Fruit fly (Drosophila melanogaster) whole organism, embryonic: ENCODE data around the gene CG1999.

ENCODE experiments used
- Atf6 ChIP-seq: fragments of 200-800 bp; sonication (Bioruptor generic); IDR thresholded peaks from 2 replicates; pipeline ENCODE4 v1.3.6; 2022; ENCODE audit warnings: missing biosample characterization, missing genetic modification characterization
- Bteb2 ChIP-seq: fragments of 200-800 bp; sonication (Bioruptor generic); optimal IDR thresholded peaks from 2 replicates; lab custom pipeline; 2016; ENCODE audit warnings: missing biosample characterization, missing genetic modification characterization
- CG11398 ChIP-seq: fragments of 200-800 bp; sonication (Bioruptor generic); optimal IDR thresholded peaks from 2 replicates; lab custom pipeline; 2016; ENCODE audit warnings: missing biosample characterization, missing genetic modification characterization
- CG11560 ChIP-seq: fragments of 200-800 bp; sonication (Bioruptor generic); IDR thresholded peaks from 3 replicates; pipeline ENCODE4 v1.3.6; 2022; ENCODE audit warnings: missing biosample characterization, missing genetic modification characterization
- CG11723 ChIP-seq: fragments of 200-800 bp; sonication (Bioruptor generic); optimal IDR thresholded peaks from 2 replicates; lab custom pipeline; 2017; ENCODE audit warnings: missing biosample characterization, mild to moderate bottlenecking, missing genetic modification characterization
- CG17829 ChIP-seq: fragments of 200-800 bp; optimal IDR thresholded peaks from 2 replicates; lab custom pipeline; 2019; ENCODE audit warnings: missing biosample characterization, mild to moderate bottlenecking, missing genetic modification characterization, moderate library complexity
- CG2678 ChIP-seq: fragments of 200-800 bp; sonication (Bioruptor generic); optimal IDR thresholded peaks from 3 replicates; lab custom pipeline; 2019; ENCODE audit warnings: missing biosample characterization, mild to moderate bottlenecking, missing genetic modification characterization, moderate library complexity
- CG30431 ChIP-seq: fragments of 200-800 bp; sonication (Bioruptor generic); optimal IDR thresholded peaks from 2 replicates; lab custom pipeline; 2017; ENCODE audit warnings: missing biosample characterization, missing genetic modification characterization
- CG31224 ChIP-seq: fragments of 200-800 bp; sonication (Bioruptor generic); IDR thresholded peaks from 2 replicates; pipeline ENCODE4 v1.3.6; 2022; ENCODE audit warnings: missing biosample characterization, missing genetic modification characterization
- CG31388 ChIP-seq: fragments of 200-800 bp; sonication (Bioruptor generic); optimal IDR thresholded peaks from 2 replicates; lab custom pipeline; 2016; ENCODE audit warnings: missing biosample characterization, missing genetic modification characterization
- CG34376 ChIP-seq: fragments of 200-800 bp; sonication (Bioruptor generic); optimal IDR thresholded peaks from 2 replicates; lab custom pipeline; 2018; ENCODE audit warnings: missing biosample characterization, mild to moderate bottlenecking, missing genetic modification characterization
- CG34422 ChIP-seq: fragments of 200-800 bp; sonication (Bioruptor generic); IDR thresholded peaks from 3 replicates; pipeline ENCODE4 v1.3.6; 2022; ENCODE audit warnings: missing biosample characterization, missing genetic modification characterization
- CG3847 ChIP-seq: fragments of 200-800 bp; sonication (Bioruptor generic); IDR thresholded peaks from 2 replicates; pipeline ENCODE4 v1.3.6; 2022; ENCODE audit warnings: missing biosample characterization, missing genetic modification characterization
- CG4617 ChIP-seq: fragments of 200-800 bp; sonication (Bioruptor generic); optimal IDR thresholded peaks from 3 replicates; lab custom pipeline; 2016; ENCODE audit warnings: missing biosample characterization, missing genetic modification characterization, borderline replicate concordance
- CG6689 ChIP-seq: fragments of 200-800 bp; sonication (Bioruptor generic); IDR thresholded peaks from 2 replicates; pipeline ENCODE4 v1.3.6; 2022; ENCODE audit warnings: missing biosample characterization, missing genetic modification characterization
- CG7271 ChIP-seq: fragments of 200-800 bp; sonication (Bioruptor generic); optimal IDR thresholded peaks from 2 replicates; lab custom pipeline; 2018; ENCODE audit warnings: missing biosample characterization, mild to moderate bottlenecking, missing genetic modification characterization, moderate library complexity
- CG7839 ChIP-seq: fragments of 200-800 bp; sonication (Bioruptor generic); optimal IDR thresholded peaks from 3 replicates; lab custom pipeline; 2018; ENCODE audit warnings: missing biosample characterization, mild to moderate bottlenecking, missing genetic modification characterization, moderate library complexity
- CG7963 ChIP-seq: fragments of 200-800 bp; sonication (Bioruptor generic); IDR thresholded peaks from 3 replicates; pipeline ENCODE4 v1.3.6; 2022; ENCODE audit warnings: missing biosample characterization, missing genetic modification characterization; ENCODE audit not compliant: partially characterized antibody
- CG8944 ChIP-seq: fragments of 200-800 bp; sonication (Bioruptor generic); optimal IDR thresholded peaks from 3 replicates; lab custom pipeline; 2016; ENCODE audit warnings: missing biosample characterization, missing genetic modification characterization
- CG9609 ChIP-seq: fragments of 200-800 bp; sonication (Bioruptor generic); optimal IDR thresholded peaks from 3 replicates; lab custom pipeline; 2016; ENCODE audit warnings: missing biosample characterization, missing genetic modification characterization
- CG9727 ChIP-seq: fragments of 200-800 bp; sonication (Bioruptor generic); optimal IDR thresholded peaks from 3 replicates; lab custom pipeline; 2017; ENCODE audit warnings: missing biosample characterization, mild to moderate bottlenecking, missing genetic modification characterization
- MBD-R2 ChIP-seq: fragments of 200-800 bp; sonication (Bioruptor generic); IDR thresholded peaks from 2 replicates; pipeline ENCODE4 v1.3.6; 2022; ENCODE audit warnings: missing biosample characterization, missing genetic modification characterization
- Meics ChIP-seq: fragments of 200-800 bp; sonication (Bioruptor generic); optimal IDR thresholded peaks from 2 replicates; lab custom pipeline; 2017; ENCODE audit warnings: missing biosample characterization, mild to moderate bottlenecking, missing genetic modification characterization
- Myb ChIP-seq: fragments of 200-800 bp; sonication (Bioruptor generic); optimal IDR thresholded peaks from 2 replicates; lab custom pipeline; 2016; ENCODE audit warnings: missing biosample characterization, missing genetic modification characterization
- PHDP ChIP-seq: fragments of 200-800 bp; sonication (Bioruptor generic); optimal IDR thresholded peaks from 3 replicates; lab custom pipeline; 2018; ENCODE audit warnings: missing biosample characterization, mild to moderate bottlenecking, missing genetic modification characterization, moderate library complexity
- Ravus ChIP-seq: fragments of 200-800 bp; sonication (Bioruptor generic); IDR thresholded peaks from 2 replicates; pipeline ENCODE4 v1.3.6; 2022; ENCODE audit warnings: missing biosample characterization, missing genetic modification characterization
- Rfx ChIP-seq: fragments of 200-800 bp; sonication (Bioruptor generic); IDR thresholded peaks from 2 replicates; pipeline ENCODE4 v1.3.6; 2022; ENCODE audit warnings: missing biosample characterization, missing genetic modification characterization
- Ssrp ChIP-seq: fragments of 200-800 bp; sonication (Bioruptor generic); optimal IDR thresholded peaks from 2 replicates; lab custom pipeline; 2018; ENCODE audit warnings: missing biosample characterization, mild to moderate bottlenecking, missing genetic modification characterization, moderate library complexity
- Taf1 ChIP-seq: fragments of 200-800 bp; sonication (Bioruptor generic); IDR thresholded peaks from 2 replicates; pipeline ENCODE4 v1.3.6; 2022; ENCODE audit warnings: missing biosample characterization, missing genetic modification characterization
- Trl ChIP-seq, 3 experiments: fragments of >200 bp in 2 of 3; fragments of 200-800 bp in 1 of 3; sonication (Bioruptor generic) in 1 of 3; optimal IDR thresholded peaks; 2 replicates in 1 of 3; 3 replicates in 2 of 3; lab custom pipeline; 2016 to 2017; ENCODE audit warnings: missing biosample characterization in 1 of 3, missing genetic modification characterization in 1 of 3
- bowl ChIP-seq: fragments of 200-800 bp; sonication (Bioruptor generic); IDR thresholded peaks from 2 replicates; pipeline ENCODE4 v1.3.6; 2022; ENCODE audit warnings: missing biosample characterization, missing genetic modification characterization
- da ChIP-seq: fragments of 200-800 bp; sonication (Bioruptor generic); optimal IDR thresholded peaks from 2 replicates; lab custom pipeline; 2016; ENCODE audit warnings: missing biosample characterization, missing genetic modification characterization
- danr ChIP-seq: fragments of 200-800 bp; sonication (Bioruptor generic); IDR thresholded peaks from 2 replicates; pipeline ENCODE4 v1.3.6; 2022; ENCODE audit warnings: missing biosample characterization, missing genetic modification characterization
- esg ChIP-seq: fragments of 200-800 bp; sonication (Bioruptor generic); conservative IDR thresholded peaks from 2 replicates; pipeline ENCODE4 v1.3.6; 2022; ENCODE audit warnings: missing biosample characterization, missing genetic modification characterization
- eyg ChIP-seq: fragments of 200-800 bp; sonication (Bioruptor generic); optimal IDR thresholded peaks from 3 replicates; lab custom pipeline; 2016; ENCODE audit warnings: missing biosample characterization, missing genetic modification characterization
- fd102C ChIP-seq: fragments of 200-800 bp; sonication (Bioruptor generic); optimal IDR thresholded peaks from 2 replicates; lab custom pipeline; 2018; ENCODE audit warnings: missing biosample characterization, mild to moderate bottlenecking, missing genetic modification characterization, moderate library complexity
- fd96Cb ChIP-seq: fragments of 200-800 bp; sonication (Bioruptor generic); optimal IDR thresholded peaks from 2 replicates; lab custom pipeline; 2018; ENCODE audit warnings: missing biosample characterization, mild to moderate bottlenecking, missing genetic modification characterization, moderate library complexity
- gem ChIP-seq: fragments of 200-800 bp; sonication (Bioruptor generic); optimal IDR thresholded peaks from 2 replicates; lab custom pipeline; 2019; ENCODE audit warnings: missing biosample characterization, mild to moderate bottlenecking, missing genetic modification characterization, moderate library complexity
- hb ChIP-seq: fragments of 200-800 bp; sonication (Bioruptor generic); IDR thresholded peaks from 3 replicates; pipeline ENCODE4 v1.3.6; 2022; ENCODE audit warnings: missing biosample characterization, missing genetic modification characterization; ENCODE audit not compliant: partially characterized antibody
- jing ChIP-seq: fragments of 200-800 bp; sonication (Bioruptor generic); optimal IDR thresholded peaks from 2 replicates; lab custom pipeline; 2018; ENCODE audit warnings: missing biosample characterization, mild to moderate bottlenecking, missing genetic modification characterization
- lilli ChIP-seq: fragments of 200-800 bp; sonication (Bioruptor generic); optimal IDR thresholded peaks from 3 replicates; lab custom pipeline; 2016; ENCODE audit warnings: missing biosample characterization, missing genetic modification characterization
- ranshi ChIP-seq: fragments of 200-800 bp; sonication (Bioruptor generic); IDR thresholded peaks from 2 replicates; pipeline ENCODE4 v1.3.6; 2022; ENCODE audit warnings: missing biosample characterization, missing genetic modification characterization
- slou ChIP-seq: fragments of 200-800 bp; sonication (Bioruptor generic); optimal IDR thresholded peaks from 3 replicates; lab custom pipeline; 2016; ENCODE audit warnings: missing biosample characterization, missing genetic modification characterization
- slp2 ChIP-seq: fragments of 200-800 bp; sonication (Bioruptor generic); optimal IDR thresholded peaks from 2 replicates; lab custom pipeline; 2016; ENCODE audit warnings: missing biosample characterization, missing genetic modification characterization
- sqz ChIP-seq: fragments of 200-800 bp; sonication (Bioruptor generic); optimal IDR thresholded peaks from 3 replicates; lab custom pipeline; 2018; ENCODE audit warnings: missing biosample characterization, mild to moderate bottlenecking, missing genetic modification characterization
- tap ChIP-seq: fragments of 200-800 bp; optimal IDR thresholded peaks from 3 replicates; lab custom pipeline; 2019; ENCODE audit warnings: missing biosample characterization, mild to moderate bottlenecking, missing genetic modification characterization, moderate library complexity
- trh ChIP-seq: fragments of 200-800 bp; sonication (Bioruptor generic); optimal IDR thresholded peaks from 2 replicates; lab custom pipeline; 2016; ENCODE audit warnings: missing biosample characterization, missing genetic modification characterization
- z ChIP-seq: fragments of 200-800 bp; sonication (Bioruptor generic); IDR thresholded peaks from 3 replicates; pipeline ENCODE4 v1.3.6; 2022; ENCODE audit warnings: missing biosample characterization, missing genetic modification characterization

The CG1999 gene

DNA sequence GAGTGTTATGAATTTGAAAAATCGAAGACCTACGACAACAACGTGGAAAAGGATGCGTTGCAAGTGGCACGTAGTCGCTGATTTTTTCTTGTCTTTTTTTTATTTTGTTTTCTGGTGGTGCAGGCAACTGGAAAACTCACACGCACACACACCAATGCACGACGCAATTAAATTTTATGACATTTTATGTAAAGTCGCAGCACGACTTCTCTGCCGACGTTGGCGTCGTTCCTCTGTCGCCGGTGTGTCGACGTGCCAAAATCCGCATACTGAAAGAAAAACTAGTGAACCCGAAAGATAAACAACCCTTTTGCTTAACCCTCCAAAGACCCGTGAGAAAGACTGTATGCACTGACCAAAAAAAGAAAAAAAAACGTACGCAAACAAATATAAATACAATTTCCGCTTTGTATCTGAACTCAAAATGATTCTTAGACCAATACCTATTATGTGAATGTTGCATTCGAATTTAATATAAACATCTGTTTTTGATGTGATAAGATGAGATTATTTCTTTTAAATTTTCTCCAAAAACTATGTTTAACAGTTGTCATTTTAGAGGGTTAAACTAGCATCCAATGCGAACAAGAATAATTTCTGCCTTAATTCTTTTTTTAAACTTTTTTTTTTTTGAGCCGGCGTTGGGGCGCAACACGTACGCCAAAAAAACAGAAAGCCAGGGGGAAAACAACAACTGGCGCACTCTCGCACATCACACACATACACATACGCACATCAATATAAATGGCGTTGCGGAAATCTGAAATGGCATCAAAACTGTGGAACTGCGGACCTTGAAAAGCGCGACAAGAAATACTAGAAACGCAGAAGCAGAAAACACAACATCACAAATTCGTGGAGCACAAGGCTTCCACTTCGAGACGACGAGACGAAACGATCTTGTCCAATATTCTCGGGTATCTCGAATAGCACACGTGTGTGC, 24.5 kb upstream of the CG1999 start (continued):
- no peak for TF ChIP-seq z (GFP tag; lab: Robert Waterston, UW)
- no peak for TF ChIP-seq CG31388
- no peak for TF ChIP-seq ranshi (GFP tag; lab: Robert Waterston, UW)
- TF ChIP-seq sqz (GFP tag; lab: Kevin White, UChicago): peak; percentile 38
- peak; percentile 24 for TF ChIP-seq slp2 (GFP tag; lab: Kevin White, UChicago)
- peak; percentile 66 for TF ChIP-seq Rfx (GFP tag; lab: Robert Waterston, UW)
- TF ChIP-seq lilli (GFP tag; lab: Kevin White, UChicago): peak; percentile 71
- peak; percentile 54 for TF ChIP-seq CG9609 (GFP tag; lab: Kevin White, UChicago)
- no peak for TF ChIP-seq Trl (optimal IDR thresholded peaks at IDR 0.05; lab: Kevin White, UChicago)
- TF ChIP-seq Trl (GFP tag; optimal IDR thresholded peaks at IDR 0.05; lab: Kevin White, UChicago): peak; percentile 28
- TF ChIP-seq CG34422 (GFP tag; lab: Robert Waterston, UW): peak; percentile 44; the same call in 1 of the 3 replicates
- no peak for TF ChIP-seq CG4617 (GFP tag; lab: Kevin White, UChicago)
- TF ChIP-seq CG3847 (GFP tag; lab: Robert Waterston, UW): peak; percentile 45
- TF ChIP-seq CG6689: no peak
- no peak for TF ChIP-seq fd102C (GFP tag; lab: Kevin White, UChicago)
- TF ChIP-seq gem (tag; lab: Kevin White, UChicago): peak; percentile 52
- TF ChIP-seq CG31224 (GFP tag; lab: Robert Waterston, UW): peak; percentile 41; the same call in 1 of the 2 replicates
- TF ChIP-seq hb (GFP tag; lab: Robert Waterston, UW): no peak
- TF ChIP-seq eyg (GFP tag; lab: Kevin White, UChicago): peak; percentile 47
- peak; percentile 14; the same call in 1 of the 2 replicates for TF ChIP-seq Atf6 (GFP tag; lab: Robert Waterston, UW)
- TF ChIP-seq CG7839 (tag; lab: Kevin White, UChicago): peak; percentile 31
- TF ChIP-seq Myb (GFP tag; lab: Kevin White, UChicago): peak; percentile 43
- peak; percentile 37 for TF ChIP-seq PHDP
- peak; percentile 68 for TF ChIP-seq Meics (GFP tag; lab: Kevin White, UChicago)
- TF ChIP-seq Bteb2: peak; percentile 72
- TF ChIP-seq, all 482 proteins: peak for 139

DNA sequence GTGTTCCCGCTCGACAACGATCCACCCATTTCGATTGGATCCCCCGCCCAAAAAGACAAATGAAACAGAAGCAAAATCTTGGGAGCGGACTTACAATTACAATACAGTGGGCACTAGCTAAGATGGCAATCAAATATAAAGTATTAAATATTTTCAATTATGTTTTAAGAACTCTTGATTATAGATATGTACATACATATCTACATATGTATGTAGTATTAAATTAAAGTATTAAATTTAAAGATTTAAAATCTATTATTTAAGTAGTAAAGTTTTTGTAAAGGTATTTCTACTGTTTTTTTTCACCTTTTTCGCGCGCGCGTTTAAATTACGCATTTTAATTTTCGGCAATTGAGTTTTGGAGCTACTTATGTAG, 23.8 kb upstream of the CG1999 start:
- TF ChIP-seq CG34376 (peak; percentile 55), bowl (peak; percentile 29; the same call in 1 of the 2 replicates), tap (tag; lab: Kevin White, UChicago) (peak; percentile 75), Taf1 (GFP tag; lab: Robert Waterston, UW) (peak; percentile 55; the same call in 1 of the 2 replicates), CG11398 (GFP tag; lab: Kevin White, UChicago) (no peak), CG9727 (GFP tag; lab: Kevin White, UChicago) (peak; percentile 73), esg (GFP tag; lab: Robert Waterston, UW) (peak; percentile 74), CG11560 (peak; percentile 44; the same call in 1 of the 3 replicates), CG7963 (GFP tag; lab: Robert Waterston, UW) (no peak), fd96Cb (tag; lab: Kevin White, UChicago) (peak; percentile 66), CG2678 (peak; percentile 90), MBD-R2 (GFP tag; lab: Robert Waterston, UW) (peak; percentile 37; the same call in 1 of the 2 replicates), eyg (GFP tag; lab: Kevin White, UChicago) (no peak), jing (peak; percentile 14), CG8944 (no peak), slou (GFP tag; lab: Kevin White, UChicago) (peak; percentile 16), CG17829 (tag; lab: Kevin White, UChicago) (peak; percentile 90), Ssrp (tag; lab: Kevin White, UChicago) (peak; percentile 77), danr (GFP tag; lab: Robert Waterston, UW) (peak; percentile 47; the same call in 1 of the 2 replicates), CG7271 (tag; lab: Kevin White, UChicago) (peak; percentile 42), CG11723 (GFP tag; lab: Kevin White, UChicago) (peak; percentile 51), trh (GFP tag; lab: Kevin White, UChicago) (no peak), da (no peak), Ravus (GFP tag; lab: Robert Waterston, UW) (peak; percentile 23; the same call in 1 of the 2 replicates), CG30431 (GFP tag; lab: Kevin White, UChicago) (peak; percentile 38)
